Worm (Caenorhabditis elegans) whole organism, L2 larva: ENCODE results near the gene F29B9.11.

Experiments used
- R02D3.7 ChIP-seq: fragments of 150-350 bp; optimal IDR thresholded peaks from 2 replicates; lab custom pipeline; 2014; ENCODE audit warnings: missing biosample characterization, missing genetic modification characterization
- ceh-16 ChIP-seq: fragments of 150-350 bp; optimal IDR thresholded peaks from 2 replicates; lab custom pipeline; 2014; ENCODE audit warnings: missing biosample characterization, missing genetic modification characterization
- ceh-82 ChIP-seq: fragments of 150-350 bp; optimal IDR thresholded peaks from 2 replicates; lab custom pipeline; 2014; ENCODE audit warnings: missing biosample characterization, missing genetic modification characterization
- mab-5 ChIP-seq: fragments of 150-350 bp; optimal IDR thresholded peaks from 2 replicates; lab custom pipeline; 2014; ENCODE audit warnings: missing biosample characterization, missing genetic modification characterization
- nhr-11 ChIP-seq: fragments of 150-350 bp; optimal IDR thresholded peaks from 2 replicates; lab custom pipeline; 2014; ENCODE audit warnings: missing biosample characterization, missing genetic modification characterization
- skn-1 ChIP-seq: sonication (generic microtip); optimal IDR thresholded peaks from 2 replicates; lab custom pipeline; 2017; ENCODE audit warnings: missing biosample characterization, missing genetic modification characterization
- sma-3 ChIP-seq: sonication (generic microtip); optimal IDR thresholded peaks from 2 replicates; lab custom pipeline; 2016; ENCODE audit warnings: missing genetic modification reagents, missing genetic modification characterization, missing compliant biosample characterization
- unc-62 ChIP-seq: fragments of 150-350 bp; optimal IDR thresholded peaks from 2 replicates; lab custom pipeline; 2014; ENCODE audit warnings: missing biosample characterization, missing genetic modification reagents, missing genetic modification characterization

ce11 chrIV:4705922-4706321, 45.9 kb upstream of the F29B9.11 start:
- TF ChIP-seq skn-1 (tag; lab: Kevin White, UChicago) (no peak), unc-62 (GFP tag; lab: Kevin White, UChicago) (no peak), mab-5 (tag; lab: Kevin White, UChicago) (no peak), R02D3.7 (tag; lab: Kevin White, UChicago) (no peak), sma-3 (GFP tag; lab: Kevin White, UChicago) (no peak), ceh-16 (tag; lab: Kevin White, UChicago) (no peak), nhr-11 (no peak), ceh-82 (tag; lab: Kevin White, UChicago) (no peak)
